Worm (Caenorhabditis elegans) whole organism, L1 larva: ENCODE results near the gene tric-1B.2.

ENCODE experiments used
- C16A3.4 ChIP-seq: fragments of 150-350 bp; optimal IDR thresholded peaks from 2 replicates; lab custom pipeline; 2014; ENCODE audit warnings: missing biosample characterization, missing genetic modification characterization
- F16B12.6 ChIP-seq: fragments of 150-350 bp; optimal IDR thresholded peaks from 2 replicates; lab custom pipeline; 2014; ENCODE audit warnings: missing biosample characterization, missing genetic modification characterization
- aha-1 ChIP-seq: fragments of 150-350 bp; optimal IDR thresholded peaks from 2 replicates; lab custom pipeline; 2014; ENCODE audit warnings: missing biosample characterization, missing genetic modification characterization
- alr-1 ChIP-seq: fragments of 200-800 bp; sonication (Bioruptor generic); optimal IDR thresholded peaks from 2 replicates; lab custom pipeline; 2018; ENCODE audit warnings: borderline replicate concordance, mild to moderate bottlenecking, missing genetic modification characterization, missing compliant biosample characterization
- blmp-1 ChIP-seq: fragments of 150-350 bp; optimal IDR thresholded peaks from 2 replicates; lab custom pipeline; 2014; ENCODE audit warnings: missing biosample characterization, missing genetic modification characterization
- ceh-8 ChIP-seq: fragments of 200-800 bp; sonication (Bioruptor generic); optimal IDR thresholded peaks from 2 replicates; lab custom pipeline; 2018; ENCODE audit warnings: mild to moderate bottlenecking, missing genetic modification characterization, moderate library complexity, missing compliant biosample characterization
- ceh-82 ChIP-seq, 3 experiments: fragments of 150-350 bp in 1 of 3; sonication (generic microtip) in 2 of 3; optimal IDR thresholded peaks; 2 replicates each; lab custom pipeline; 2014 to 2017; ENCODE audit warnings: missing biosample characterization in 3 of 3, missing genetic modification characterization in 3 of 3
- ceh-88 ChIP-seq: fragments of 200-800 bp; sonication (Bioruptor generic); IDR thresholded peaks from 2 replicates; pipeline ENCODE4 v1.3.6; 2022; ENCODE audit warnings: missing genetic modification characterization, missing compliant biosample characterization
- ceh-90 ChIP-seq: sonication (generic microtip); optimal IDR thresholded peaks from 2 replicates; lab custom pipeline; 2016; ENCODE audit warnings: missing genetic modification characterization, missing compliant biosample characterization
- ces-1 ChIP-seq: fragments of 150-350 bp; optimal IDR thresholded peaks from 2 replicates; lab custom pipeline; 2014; ENCODE audit warnings: missing biosample characterization, missing genetic modification reagents, missing genetic modification characterization
- dpl-1 ChIP-seq, 3 experiments: fragments of 150-350 bp in 2 of 3; sonication (generic microtip) in 1 of 3; optimal IDR thresholded peaks; 2 replicates each; lab custom pipeline; 2014 to 2017; ENCODE audit warnings: missing biosample characterization in 3 of 3, missing genetic modification characterization in 3 of 3, missing genetic modification reagents in 3 of 3
- dsc-1 ChIP-seq: sonication (generic microtip); optimal IDR thresholded peaks from 2 replicates; lab custom pipeline; 2016; ENCODE audit warnings: mild to moderate bottlenecking, missing genetic modification characterization, missing compliant biosample characterization
- egl-13 ChIP-seq: sonication (generic microtip); optimal IDR thresholded peaks from 2 replicates; lab custom pipeline; 2016; ENCODE audit warnings: missing genotype, missing genetic modification reagents, missing genetic modification characterization, missing compliant biosample characterization
- ets-5 ChIP-seq: fragments of 200-800 bp; sonication (Bioruptor generic); IDR thresholded peaks from 2 replicates; pipeline ENCODE4 v1.3.6; 2022; ENCODE audit warnings: missing genetic modification characterization, missing compliant biosample characterization
- fkh-8 ChIP-seq: sonication (generic microtip); optimal IDR thresholded peaks from 2 replicates; lab custom pipeline; 2016; ENCODE audit warnings: mild to moderate bottlenecking, missing genetic modification characterization, missing compliant biosample characterization
- fos-1 ChIP-seq: fragments of 150-350 bp; optimal IDR thresholded peaks from 2 replicates; lab custom pipeline; 2014; ENCODE audit warnings: missing biosample characterization, missing genetic modification characterization
- grh-1 ChIP-seq: fragments of 200-800 bp; sonication (Bioruptor generic); IDR thresholded peaks from 2 replicates; pipeline ENCODE4 v1.3.6; 2022; ENCODE audit warnings: missing genetic modification reagents, missing genetic modification characterization, missing compliant biosample characterization
- hlh-4 ChIP-seq: sonication (generic microtip); optimal IDR thresholded peaks from 2 replicates; lab custom pipeline; 2016; ENCODE audit warnings: mild to moderate bottlenecking, missing genetic modification characterization, missing compliant biosample characterization
- irx-1 ChIP-seq: sonication (generic microtip); optimal IDR thresholded peaks from 2 replicates; lab custom pipeline; 2016; ENCODE audit warnings: missing genetic modification characterization, missing compliant biosample characterization
- isw-1 ChIP-seq: fragments of 200-800 bp; sonication (Bioruptor generic); IDR thresholded peaks from 2 replicates; pipeline ENCODE4 v1.3.6; 2022; ENCODE audit warnings: missing genetic modification characterization, missing compliant biosample characterization
- lin-35 ChIP-seq, 2 experiments: fragments of 150-350 bp; optimal IDR thresholded peaks; 2 replicates each; lab custom pipeline; 2014; ENCODE audit warnings: missing biosample characterization in 2 of 2, missing genetic modification characterization in 2 of 2, missing genetic modification reagents in 2 of 2
- lsy-2 ChIP-seq, 2 experiments: fragments of 150-350 bp; optimal IDR thresholded peaks; 2 replicates each; lab custom pipeline; 2014; ENCODE audit warnings: missing biosample characterization in 2 of 2, missing genetic modification characterization in 2 of 2
- mab-9 ChIP-seq: fragments of 200-800 bp; sonication (Bioruptor generic); IDR thresholded peaks from 2 replicates; pipeline ENCODE4 v1.3.6; 2022; ENCODE audit warnings: missing genetic modification reagents, missing genetic modification characterization, missing compliant biosample characterization
- mef-2 ChIP-seq: fragments of 150-350 bp; optimal IDR thresholded peaks from 2 replicates; lab custom pipeline; 2014; ENCODE audit warnings: missing biosample characterization, missing genetic modification characterization
- mep-1 ChIP-seq: fragments of 150-350 bp; optimal IDR thresholded peaks from 2 replicates; lab custom pipeline; 2014; ENCODE audit warnings: missing biosample characterization, missing genetic modification characterization
- nhr-12 ChIP-seq: sonication (generic microtip); optimal IDR thresholded peaks from 2 replicates; lab custom pipeline; 2017; ENCODE audit warnings: missing biosample characterization, missing genetic modification characterization
- nhr-19 ChIP-seq: fragments of 200-800 bp; sonication (Bioruptor generic); conservative IDR thresholded peaks from 2 replicates; pipeline ENCODE4 v1.3.6; 2022; ENCODE audit warnings: missing genetic modification characterization, missing compliant biosample characterization
- nhr-20 ChIP-seq: sonication (generic microtip); optimal IDR thresholded peaks from 2 replicates; lab custom pipeline; 2016; ENCODE audit warnings: mild to moderate bottlenecking, missing genetic modification characterization, missing compliant biosample characterization
- nhr-237 ChIP-seq: fragments of 150-350 bp; optimal IDR thresholded peaks from 2 replicates; lab custom pipeline; 2014; ENCODE audit warnings: missing biosample characterization, missing genetic modification characterization
- nhr-28 ChIP-seq: fragments of 150-350 bp; optimal IDR thresholded peaks from 2 replicates; lab custom pipeline; 2014; ENCODE audit warnings: missing biosample characterization, missing genetic modification characterization
- nhr-77 ChIP-seq: fragments of 150-350 bp; optimal IDR thresholded peaks from 2 replicates; lab custom pipeline; 2014; ENCODE audit warnings: missing biosample characterization, missing genetic modification characterization
- nhr-85 ChIP-seq: sonication (generic microtip); peaks from one replicate; lab custom pipeline; 2016; ENCODE audit warnings: missing genetic modification characterization, inconsistent platforms, missing compliant biosample characterization
- nhr-90 ChIP-seq: sonication (generic microtip); optimal IDR thresholded peaks from 2 replicates; lab custom pipeline; 2016; ENCODE audit warnings: mild to moderate bottlenecking, missing genetic modification characterization, missing compliant biosample characterization; ENCODE audit not compliant: poor library complexity
- pag-3 ChIP-seq: sonication (generic microtip); optimal IDR thresholded peaks from 2 replicates; lab custom pipeline; 2017; ENCODE audit warnings: missing genetic modification characterization, mild to moderate bottlenecking, missing compliant biosample characterization, antibody characterized with exemption, borderline replicate concordance; ENCODE audit not compliant: insufficient read depth
- pax-3 ChIP-seq: fragments of 200-800 bp; sonication (Bioruptor generic); optimal IDR thresholded peaks from 2 replicates; lab custom pipeline; 2018; ENCODE audit warnings: mild to moderate bottlenecking, missing genetic modification characterization, moderate library complexity, missing compliant biosample characterization
- pqm-1 ChIP-seq: sonication (generic microtip); optimal IDR thresholded peaks from 3 replicates; lab custom pipeline; 2017; ENCODE audit warnings: missing biosample characterization, missing genetic modification characterization
- rnt-1 ChIP-seq: sonication (generic microtip); optimal IDR thresholded peaks from 2 replicates; lab custom pipeline; 2016; ENCODE audit warnings: mild to moderate bottlenecking, missing genetic modification characterization, moderate library complexity, missing compliant biosample characterization
- skn-1 ChIP-seq: fragments of 150-350 bp; optimal IDR thresholded peaks from 2 replicates; lab custom pipeline; 2014; ENCODE audit warnings: missing biosample characterization, missing genetic modification characterization
- snpc-4 ChIP-seq: fragments of 150-350 bp; optimal IDR thresholded peaks from 2 replicates; lab custom pipeline; 2014; ENCODE audit warnings: missing biosample characterization, missing genetic modification characterization
- snu-23 ChIP-seq: sonication (generic microtip); optimal IDR thresholded peaks from 2 replicates; lab custom pipeline; 2016; ENCODE audit warnings: missing genetic modification characterization, missing compliant biosample characterization
- sox-4 ChIP-seq: sonication (generic microtip); optimal IDR thresholded peaks from 2 replicates; lab custom pipeline; 2016; ENCODE audit warnings: missing genetic modification characterization, missing compliant biosample characterization
- unc-130 ChIP-seq: fragments of 150-350 bp; optimal IDR thresholded peaks from 2 replicates; lab custom pipeline; 2017; ENCODE audit warnings: missing biosample characterization, missing genetic modification characterization, inconsistent platforms
- unc-86 ChIP-seq: sonication (generic microtip); optimal IDR thresholded peaks from 2 replicates; lab custom pipeline; 2016; ENCODE audit warnings: missing genetic modification characterization, missing compliant biosample characterization
- vab-15 ChIP-seq: sonication (generic microtip); optimal IDR thresholded peaks from 2 replicates; lab custom pipeline; 2017; ENCODE audit warnings: missing genotype, mild to moderate bottlenecking, missing genetic modification characterization, missing compliant biosample characterization
- zag-1 ChIP-seq: fragments of 150-350 bp; optimal IDR thresholded peaks from 2 replicates; lab custom pipeline; 2014; ENCODE audit warnings: missing biosample characterization, missing genetic modification characterization
- ztf-4 ChIP-seq: fragments of 150-350 bp; optimal IDR thresholded peaks from 2 replicates; lab custom pipeline; 2014; ENCODE audit warnings: missing biosample characterization, missing genetic modification characterization

The tric-1B.2 gene

DNA sequence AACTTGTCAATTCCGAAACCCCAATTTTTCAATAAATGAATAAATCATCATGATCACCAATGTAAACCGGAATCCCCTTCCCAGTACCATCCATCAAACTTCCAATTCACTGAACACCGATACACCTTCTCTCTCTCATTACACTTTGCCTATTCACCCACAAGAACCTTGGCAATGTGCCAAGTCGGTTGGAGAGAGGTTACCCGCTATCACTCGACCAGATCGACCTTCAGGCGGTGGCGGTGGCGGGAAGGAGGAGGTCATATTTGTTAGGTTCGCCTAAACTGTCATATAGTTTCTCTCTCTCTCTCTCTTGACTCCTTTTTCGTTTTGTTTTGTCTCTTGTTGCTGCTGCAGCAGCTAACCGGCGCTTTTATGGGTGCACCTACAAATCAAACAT, 16.6 kb downstream of the tric-1B.2 start (continued):
- TF ChIP-seq skn-1 (tag; lab: Kevin White, UChicago) (no peak), nhr-19 (GFP tag; lab: Robert Waterston, UW) (no peak), unc-130 (tag; lab: Kevin White, UChicago) (no peak), nhr-12 (tag; lab: Kevin White, UChicago) (no peak), hlh-4 (tag; lab: Kevin White, UChicago) (no peak), isw-1 (GFP tag; lab: Robert Waterston, UW) (no peak), egl-13 (tag; lab: Kevin White, UChicago) (no peak), nhr-77 (tag; lab: Kevin White, UChicago) (no peak), aha-1 (tag; lab: Kevin White, UChicago) (no peak), nhr-90 (tag; lab: Kevin White, UChicago) (peak; percentile 69), nhr-28 (no peak), mab-9 (GFP tag; lab: Robert Waterston, UW) (no peak), rnt-1 (tag; lab: Kevin White, UChicago) (no peak), ces-1 (GFP tag; lab: Kevin White, UChicago) (no peak), unc-86 (tag; lab: Kevin White, UChicago) (no peak), mef-2 (tag; lab: Kevin White, UChicago) (no peak), ceh-82 (tag; optimal IDR thresholded peaks at IDR 0.05; lab: Kevin White, UChicago) (no peak), sox-4 (tag; lab: Kevin White, UChicago) (no peak), snpc-4 (tag; lab: Kevin White, UChicago) (no peak), F16B12.6 (tag; lab: Kevin White, UChicago) (no peak), nhr-237 (tag; lab: Kevin White, UChicago) (no peak), ztf-4 (tag; lab: Kevin White, UChicago) (no peak), pqm-1 (tag; lab: Kevin White, UChicago) (no peak), ets-5 (no peak), dpl-1 (GFP tag; optimal IDR thresholded peaks at IDR 0.05; lab: Kevin White, UChicago) (peak; percentile 9 to 36 (median 32)), snu-23 (GFP tag; lab: Kevin White, UChicago) (peak; percentile 37), ceh-8 (GFP tag; lab: Kevin White, UChicago) (no peak), alr-1 (tag; lab: Kevin White, UChicago) (no peak), fkh-8 (no peak), irx-1 (tag; lab: Kevin White, UChicago) (no peak), C16A3.4 (peak; percentile 32), nhr-85 (tag; lab: Kevin White, UChicago) (peak; percentile 95), grh-1 (GFP tag; lab: Robert Waterston, UW) (peak; percentile 71), pax-3 (tag; lab: Kevin White, UChicago) (no peak), lsy-2 (tag; optimal IDR thresholded peaks at IDR 0.05; lab: Kevin White, UChicago) (peak in 1 of 2 experiments; percentile 20), blmp-1 (peak; percentile 77), ceh-88 (no peak), zag-1 (tag; lab: Kevin White, UChicago) (no peak), pag-3 (tag; lab: Kevin White, UChicago) (no peak), nhr-20 (peak; percentile 56), fos-1 (no peak), vab-15 (no peak), ceh-90 (no peak), mep-1 (tag; lab: Kevin White, UChicago) (peak; percentile 3), lin-35 (GFP tag; optimal IDR thresholded peaks at IDR 0.05; lab: Kevin White, UChicago) (peak; percentile 38 to 46), dsc-1 (tag; lab: Kevin White, UChicago) (no peak)
